Fruit fly (Drosophila melanogaster) whole organism, pupa: ENCODE data around the gene CG3513.
A peak's percentile ranks its signal among the peaks of the same experiment; 100 is the strongest.

Experiments
- CG10348 ChIP-seq: fragments of 200-800 bp; sonication (Bioruptor generic); IDR thresholded peaks from 2 replicates; pipeline ENCODE4 v1.3.6; 2022; ENCODE audit warnings: missing biosample characterization, missing genetic modification characterization
- CG12605 ChIP-seq: fragments of 200-800 bp; sonication (Bioruptor generic); IDR thresholded peaks from 2 replicates; pipeline ENCODE4 v1.3.6; 2022; ENCODE audit warnings: missing biosample characterization, missing genetic modification characterization
- CG13204 ChIP-seq: fragments of 200-800 bp; sonication (Bioruptor generic); optimal IDR thresholded peaks from 2 replicates; lab custom pipeline; 2018; ENCODE audit warnings: missing biosample characterization, mild to moderate bottlenecking, missing genetic modification characterization, moderate library complexity
- CG14655 ChIP-seq: fragments of 200-800 bp; sonication (Bioruptor generic); optimal IDR thresholded peaks from 3 replicates; lab custom pipeline; 2017; ENCODE audit warnings: mild to moderate bottlenecking, missing biosample characterization, missing genetic modification reagents, missing genetic modification characterization
- CG15710 ChIP-seq: fragments of 200-800 bp; sonication (Bioruptor generic); optimal IDR thresholded peaks from 2 replicates; lab custom pipeline; 2018; ENCODE audit warnings: missing biosample characterization, mild to moderate bottlenecking, missing genetic modification characterization, moderate library complexity
- CG17806 ChIP-seq: fragments of 200-800 bp; sonication (Bioruptor generic); optimal IDR thresholded peaks from 2 replicates; lab custom pipeline; 2018; ENCODE audit warnings: missing biosample characterization, mild to moderate bottlenecking, missing genetic modification characterization, moderate library complexity
- CG32121 ChIP-seq: fragments of 200-800 bp; sonication (Bioruptor generic); IDR thresholded peaks from 2 replicates; pipeline ENCODE4 v1.3.6; 2022; ENCODE audit warnings: missing biosample characterization, missing genetic modification characterization
- CG34367 ChIP-seq: fragments of 200-800 bp; sonication (Bioruptor generic); optimal IDR thresholded peaks from 2 replicates; lab custom pipeline; 2018; ENCODE audit warnings: missing biosample characterization, mild to moderate bottlenecking, missing genetic modification characterization
- CG4496 ChIP-seq: fragments of 200-800 bp; sonication (Bioruptor generic); IDR thresholded peaks from 3 replicates; pipeline ENCODE4 v1.3.6; 2022; ENCODE audit warnings: missing biosample characterization, missing genetic modification characterization
- CG8159 ChIP-seq: fragments of 200-800 bp; sonication (Bioruptor generic); optimal IDR thresholded peaks from 3 replicates; lab custom pipeline; 2018; ENCODE audit warnings: missing biosample characterization, mild to moderate bottlenecking, missing genetic modification characterization, moderate library complexity
- CG8301 ChIP-seq: fragments of 200-800 bp; sonication (Bioruptor generic); optimal IDR thresholded peaks from 2 replicates; lab custom pipeline; 2018; ENCODE audit warnings: missing biosample characterization, mild to moderate bottlenecking, missing genetic modification characterization
- CG9948 ChIP-seq: fragments of 200-800 bp; sonication (Bioruptor generic); optimal IDR thresholded peaks from 2 replicates; lab custom pipeline; 2018; ENCODE audit warnings: missing biosample characterization, mild to moderate bottlenecking, missing genetic modification characterization, moderate library complexity
- D1 ChIP-seq: fragments of 200-800 bp; sonication (Bioruptor generic); optimal IDR thresholded peaks from 2 replicates; lab custom pipeline; 2018; ENCODE audit warnings: missing biosample characterization, mild to moderate bottlenecking, missing genetic modification characterization, moderate library complexity
- EcR ChIP-seq: fragments of 200-800 bp; sonication (Bioruptor generic); optimal IDR thresholded peaks from 3 replicates; lab custom pipeline; 2019; ENCODE audit warnings: missing biosample characterization, missing genetic modification characterization, mild to moderate bottlenecking, moderate library complexity, missing genetic modification reagents
- Ets98B ChIP-seq: fragments of 200-800 bp; sonication (Bioruptor generic); IDR thresholded peaks from 2 replicates; pipeline ENCODE4 v1.3.6; 2022; ENCODE audit warnings: missing biosample characterization, missing genetic modification characterization
- Pif1A ChIP-seq: fragments of 200-800 bp; sonication (Bioruptor generic); optimal IDR thresholded peaks from 3 replicates; lab custom pipeline; 2016; ENCODE audit warnings: missing biosample characterization, missing genetic modification characterization
- Pif1B ChIP-seq: fragments of 200-800 bp; sonication (Bioruptor generic); optimal IDR thresholded peaks from 3 replicates; lab custom pipeline; 2016; ENCODE audit warnings: missing biosample characterization, missing genetic modification characterization
- Snoo ChIP-seq: fragments of 200-800 bp; sonication (Bioruptor generic); optimal IDR thresholded peaks from 3 replicates; lab custom pipeline; 2017; ENCODE audit warnings: missing biosample characterization, mild to moderate bottlenecking, missing genetic modification characterization, inconsistent platforms
- fd96Ca ChIP-seq: fragments of 200-800 bp; sonication (Bioruptor generic); IDR thresholded peaks from 3 replicates; pipeline ENCODE4 v1.3.6; 2022; ENCODE audit warnings: missing biosample characterization, missing genetic modification characterization
- gl ChIP-seq: fragments of 200-800 bp; sonication (Bioruptor generic); optimal IDR thresholded peaks from 2 replicates; lab custom pipeline; 2018; ENCODE audit warnings: missing biosample characterization, mild to moderate bottlenecking, missing genetic modification characterization
- rn ChIP-seq: fragments of 200-800 bp; sonication (Bioruptor generic); IDR thresholded peaks from 2 replicates; pipeline ENCODE4 v1.3.6; 2022; ENCODE audit warnings: missing biosample characterization, missing genetic modification characterization

CG3513 gene

dm6 chr2L:3657349-3658142 is 35.4 kb downstream of the CG3513 start:
- TF ChIP-seq Pif1A (GFP tag; lab: Kevin White, UChicago) (no peak), CG15710 (tag; lab: Kevin White, UChicago) (peak; percentile 43), D1 (tag; lab: Kevin White, UChicago) (peak; percentile 43), Pif1B (no peak), Snoo (tag; lab: Kevin White, UChicago) (no peak), CG9948 (tag; lab: Kevin White, UChicago) (peak; percentile 29), CG17806 (tag; lab: Kevin White, UChicago) (peak; percentile 11), CG14655 (peak; percentile 51), CG8301 (tag; lab: Kevin White, UChicago) (peak; percentile 41), Ets98B (0 out of 2 replicates have a peak, but pooled peaks have one; percentile 53), CG10348 (no peak), CG34367 (tag; lab: Kevin White, UChicago) (no peak), fd96Ca (GFP tag; lab: Robert Waterston, UW) (no peak), CG13204 (GFP tag; lab: Kevin White, UChicago) (no peak), CG4496 (GFP tag; lab: Robert Waterston, UW) (0 out of 3 replicates have a peak, but pooled peaks have one; percentile 40), gl (tag; lab: Kevin White, UChicago) (no peak), CG8159 (peak; percentile 53), EcR (GFP tag; lab: Kevin White, UChicago) (no peak), CG12605 (no peak), CG32121 (GFP tag; lab: Robert Waterston, UW) (peak; percentile 36; the same call in 1 of the 2 replicates), rn (GFP tag; lab: Robert Waterston, UW) (no peak)

dm6 chr2L:3656667-3657066 is 36.3 kb downstream of the CG3513 start, which contains the start of gene for:
Gene for (minus strand): TSS chr2L:3656953.
- TF ChIP-seq CG32121 (GFP tag; lab: Robert Waterston, UW) (peak; percentile 15; the same call in 1 of the 2 replicates), CG17806 (tag; lab: Kevin White, UChicago) (peak; percentile 2), Ets98B (peak; percentile 6; the same call in 1 of the 2 replicates), CG9948 (tag; lab: Kevin White, UChicago) (no peak)

dm6 chr2L:3655698-3656105 is 37.3 kb downstream of the CG3513 start:
- TF ChIP-seq CG13204 (GFP tag; lab: Kevin White, UChicago) (peak; percentile 93), rn (GFP tag; lab: Robert Waterston, UW) (peak; percentile 97), CG14655 (peak; percentile 98), Ets98B (peak; percentile 99), EcR (GFP tag; lab: Kevin White, UChicago) (peak; percentile 68), CG12605 (peak; percentile 98), CG8159 (peak; percentile 98), gl (tag; lab: Kevin White, UChicago) (peak; percentile 97), Pif1B (peak; percentile 99), fd96Ca (GFP tag; lab: Robert Waterston, UW) (peak; percentile 99), Snoo (tag; lab: Kevin White, UChicago) (peak; percentile 99), CG4496 (GFP tag; lab: Robert Waterston, UW) (peak; percentile 99), CG34367 (tag; lab: Kevin White, UChicago) (peak; percentile 97), CG10348 (peak; percentile 91), CG17806 (tag; lab: Kevin White, UChicago) (peak; percentile 98), CG32121 (GFP tag; lab: Robert Waterston, UW) (peak; percentile 98), CG15710 (tag; lab: Kevin White, UChicago) (peak; percentile 98), CG8301 (tag; lab: Kevin White, UChicago) (peak; percentile 99), D1 (tag; lab: Kevin White, UChicago) (peak; percentile 95), CG9948 (tag; lab: Kevin White, UChicago) (peak; percentile 98), Pif1A (GFP tag; lab: Kevin White, UChicago) (peak; percentile 99)
- TF ChIP-seq, all 21 proteins: peak for 21

- TF ChIP-seq EcR (GFP tag; lab: Kevin White, UChicago) (no peak), CG34367 (tag; lab: Kevin White, UChicago) (no peak), CG9948 (tag; lab: Kevin White, UChicago) (no peak), CG13204 (GFP tag; lab: Kevin White, UChicago) (no peak), D1 (tag; lab: Kevin White, UChicago) (no peak), gl (tag; lab: Kevin White, UChicago) (no peak), CG8301 (tag; lab: Kevin White, UChicago) (no peak), CG4496 (GFP tag; lab: Robert Waterston, UW) (no peak), fd96Ca (GFP tag; lab: Robert Waterston, UW) (no peak), CG14655 (no peak), Pif1A (GFP tag; lab: Kevin White, UChicago) (no peak)
These were observed 37.9 kb downstream of the CG3513 start for dm6 chr2L:3654956-3655618.
